4 worm cellular contexts compared by ENCODE assay signal in the genomic region with DNA sequence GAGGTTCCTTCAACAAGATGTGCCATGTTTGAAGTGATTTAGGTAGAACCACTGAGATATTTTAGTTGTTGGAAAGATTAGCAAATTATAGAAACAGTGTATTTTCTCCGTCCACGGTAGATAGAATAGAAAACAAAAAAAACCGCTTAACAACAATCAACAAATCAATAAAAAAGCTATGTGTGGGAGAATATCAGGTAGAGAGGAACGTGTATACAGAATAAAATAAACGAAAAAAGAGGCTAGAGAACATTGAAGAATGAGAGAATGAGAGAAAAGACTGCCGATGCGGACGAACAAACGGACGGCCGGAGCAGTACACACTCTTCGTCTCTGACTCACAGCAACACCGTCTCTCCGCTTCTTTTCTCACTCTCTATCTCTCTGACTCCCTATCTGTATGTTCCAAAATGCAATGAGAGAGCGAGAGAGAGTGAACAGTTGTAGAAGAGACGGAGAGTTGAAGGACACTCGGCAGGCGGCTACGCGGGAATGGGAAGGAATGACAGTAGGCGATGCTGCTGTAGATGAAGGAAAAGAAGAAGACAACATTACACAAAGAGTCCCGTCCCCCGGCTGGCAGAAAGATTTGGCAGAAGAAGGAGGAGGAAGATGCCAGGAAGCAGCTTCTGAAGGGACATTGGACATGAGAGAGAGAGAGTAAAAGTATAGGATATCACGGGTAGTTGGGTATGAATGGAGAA.
TF ChIP-seq lines count a peak whose summit lies in the region.

TSS of gene unc-112 (minus strand) at position 51 of the 704 bp plus-strand sequence.

TF ChIP-seq in whole organism, L2 larva, 48 proteins besides CTCF, POLR2A, EP300 and RAD21 (continued from another document):
- TF ChIP-seq fos-1 (tag; optimal IDR thresholded peaks at IDR 0.05; lab: Kevin White, UChicago) (peak; percentile 99), egl-27 (tag; optimal IDR thresholded peaks at IDR 0.05; lab: Kevin White, UChicago) (peak; percentile 17), zag-1 (tag; optimal IDR thresholded peaks at IDR 0.05; lab: Kevin White, UChicago) (peak; percentile 52), F13H6.1 (tag; optimal IDR thresholded peaks at IDR 0.05; lab: Kevin White, UChicago) (peak; percentile 92), nhr-25 (tag; optimal IDR thresholded peaks at IDR 0.05; lab: Kevin White, UChicago) (peak; percentile 71)
TF ChIP-seq in whole organism, L2 larva: peak in this region for 20.

TF ChIP-seq in whole organism, L4 larva, 104 proteins besides CTCF, POLR2A, EP300 and RAD21 (continued from another document and continues in another):
- TF ChIP-seq madf-5 (GFP tag; IDR thresholded peaks at IDR 0.05; lab: Robert Waterston, UW) = 0 out of 4 replicates have a peak, but pooled peaks of 1 of the 2 experiments have one; percentile 9
- TF ChIP-seq php-3 (GFP tag; IDR thresholded peaks at IDR 0.05; lab: Robert Waterston, UW) = no peak
- peak; percentile 64 for TF ChIP-seq lin-38 (GFP tag; IDR thresholded peaks at IDR 0.05; lab: Robert Waterston, UW)
- no peak for TF ChIP-seq vab-7 (GFP tag; IDR thresholded peaks at IDR 0.05; lab: Robert Waterston, UW)
- no peak for TF ChIP-seq spr-3 (GFP tag; optimal IDR thresholded peaks at IDR 0.05; lab: Kevin White, UChicago)
- peak; percentile 45 for TF ChIP-seq set-16 (GFP tag; IDR thresholded peaks at IDR 0.05; lab: Robert Waterston, UW)
- no peak for TF ChIP-seq ztf-11 (tag; optimal IDR thresholded peaks at IDR 0.05; lab: Kevin White, UChicago)
- TF ChIP-seq dpl-1 (GFP tag; optimal IDR thresholded peaks at IDR 0.05; lab: Kevin White, UChicago) = peak; percentile 51
- TF ChIP-seq nhr-25 (tag; optimal IDR thresholded peaks at IDR 0.05; lab: Kevin White, UChicago; ENCODE audit: borderline replicate concordance, insufficient read depth) = no peak
- TF ChIP-seq nhr-237 (tag; optimal IDR thresholded peaks at IDR 0.05; lab: Kevin White, UChicago) = no peak
- no peak for TF ChIP-seq mdt-29 (GFP tag; IDR thresholded peaks at IDR 0.05; lab: Robert Waterston, UW)
- no peak for TF ChIP-seq ceh-32 (tag; optimal IDR thresholded peaks at IDR 0.05; lab: Kevin White, UChicago; ENCODE audit: poor library complexity)
- TF ChIP-seq hif-1 (tag; optimal IDR thresholded peaks at IDR 0.05; lab: Kevin White, UChicago) = peak in 1 of 2 experiments; percentile 68
- no peak for TF ChIP-seq nhr-10 (tag; optimal IDR thresholded peaks at IDR 0.05; lab: Kevin White, UChicago)
- no peak for TF ChIP-seq madf-9 (GFP tag; conservative IDR thresholded peaks at IDR 0.05; lab: Robert Waterston, UW)
- no peak for TF ChIP-seq lin-39 (tag; optimal IDR thresholded peaks at IDR 0.05; lab: Kevin White, UChicago)
- peak; percentile 14 for TF ChIP-seq gei-8 (GFP tag; optimal IDR thresholded peaks at IDR 0.05; lab: Kevin White, UChicago)
- peak; percentile 54 for TF ChIP-seq nhr-77 (tag; optimal IDR thresholded peaks at IDR 0.05; lab: Kevin White, UChicago)
- 0 out of 2 replicates have a peak, but pooled peaks have one; percentile 19 for TF ChIP-seq arid-1 (GFP tag; conservative IDR thresholded peaks at IDR 0.05; lab: Robert Waterston, UW)
- TF ChIP-seq aly-2 (tag; optimal IDR thresholded peaks at IDR 0.05; lab: Kevin White, UChicago) = no peak
- TF ChIP-seq pha-4 (GFP tag; IDR thresholded peaks at IDR 0.05; lab: Robert Waterston, UW) = no peak
- no peak for TF ChIP-seq pha-4 (tag; optimal IDR thresholded peaks at IDR 0.05; lab: Kevin White, UChicago)
- TF ChIP-seq D1046.2 (GFP tag; IDR thresholded peaks at IDR 0.05; lab: Robert Waterston, UW) = no peak
- TF ChIP-seq T26A8.4 (GFP tag; IDR thresholded peaks at IDR 0.05; lab: Robert Waterston, UW) = peak; percentile 24; the same call in 1 of the 2 replicates
- no peak for TF ChIP-seq zag-1 (tag; optimal IDR thresholded peaks at IDR 0.05; lab: Kevin White, UChicago)
- TF ChIP-seq ctbp-1 (GFP tag; IDR thresholded peaks at IDR 0.05; lab: Robert Waterston, UW) = peak; percentile 60
- peak; percentile 84 for TF ChIP-seq pqm-1 (tag; optimal IDR thresholded peaks at IDR 0.05; lab: Kevin White, UChicago)
- TF ChIP-seq cey-2 (tag; optimal IDR thresholded peaks at IDR 0.05; lab: Kevin White, UChicago; ENCODE audit: borderline replicate concordance, insufficient read depth) = peak; percentile 24
- peak; percentile 84 for TF ChIP-seq dve-1 (tag; optimal IDR thresholded peaks at IDR 0.05; lab: Kevin White, UChicago; ENCODE audit: insufficient read depth)
- TF ChIP-seq nhr-41 (GFP tag; IDR thresholded peaks at IDR 0.05; lab: Robert Waterston, UW) = no peak
- TF ChIP-seq aha-1 (tag; lab: Kevin White, UChicago) = peak; percentile 98
- TF ChIP-seq R02D3.7 (tag; optimal IDR thresholded peaks at IDR 0.05; lab: Kevin White, UChicago) = no peak
- no peak for TF ChIP-seq ama-1 (optimal IDR thresholded peaks at IDR 0.05; lab: Kevin White, UChicago)
- peak in 1 of 2 experiments; percentile 77 for TF ChIP-seq mdl-1 (tag; optimal IDR thresholded peaks at IDR 0.05; lab: Kevin White, UChicago)
- peak; percentile 94 for TF ChIP-seq hlh-11 (tag; optimal IDR thresholded peaks at IDR 0.05; lab: Kevin White, UChicago)
- TF ChIP-seq nhr-102 (tag; optimal IDR thresholded peaks at IDR 0.05; lab: Kevin White, UChicago) = no peak
- peak; percentile 43 for TF ChIP-seq duxl-1 (tag; optimal IDR thresholded peaks at IDR 0.05; lab: Kevin White, UChicago; ENCODE audit: poor library complexity)
- no peak for TF ChIP-seq ceh-20 (GFP tag; IDR thresholded peaks at IDR 0.05; lab: Robert Waterston, UW)

TF ChIP-seq in whole organism, late embryonic, 69 proteins besides CTCF, POLR2A, EP300 and RAD21 (continued from another document and continues in another):
- TF ChIP-seq che-1 (tag; optimal IDR thresholded peaks at IDR 0.05; lab: Kevin White, UChicago) (peak; percentile 32), ceh-31 (tag; optimal IDR thresholded peaks at IDR 0.05; lab: Kevin White, UChicago) (peak; percentile 91), ceh-14 (tag; optimal IDR thresholded peaks at IDR 0.05; lab: Kevin White, UChicago) (peak; percentile 51), ref-2 (tag; optimal IDR thresholded peaks at IDR 0.05; lab: Kevin White, UChicago) (peak; percentile 89), T23F11.4 (GFP tag; optimal IDR thresholded peaks at IDR 0.05; lab: Kevin White, UChicago) (no peak), hlh-30 (tag; optimal IDR thresholded peaks at IDR 0.05; lab: Kevin White, UChicago; ENCODE audit: insufficient read depth) (peak; percentile 61), hlh-8 (tag; optimal IDR thresholded peaks at IDR 0.05; lab: Kevin White, UChicago) (peak; percentile 29), hlh-15 (tag; optimal IDR thresholded peaks at IDR 0.05; lab: Kevin White, UChicago) (no peak), eyg-1 (tag; optimal IDR thresholded peaks at IDR 0.05; lab: Kevin White, UChicago) (peak; percentile 24), ztf-16 (tag; optimal IDR thresholded peaks at IDR 0.05; lab: Kevin White, UChicago) (peak; percentile 17), K02D7.2 (tag; optimal IDR thresholded peaks at IDR 0.05; lab: Kevin White, UChicago) (no peak), F13H6.1 (tag; optimal IDR thresholded peaks at IDR 0.05; lab: Kevin White, UChicago) (peak; percentile 79), madf-2 (tag; optimal IDR thresholded peaks at IDR 0.05; lab: Kevin White, UChicago) (no peak), elt-4 (tag; optimal IDR thresholded peaks at IDR 0.05; lab: Kevin White, UChicago) (no peak), ceh-24 (tag; optimal IDR thresholded peaks at IDR 0.05; lab: Kevin White, UChicago) (no peak), ttx-3 (tag; optimal IDR thresholded peaks at IDR 0.05; lab: Kevin White, UChicago) (no peak), dmd-4 (tag; optimal IDR thresholded peaks at IDR 0.05; lab: Kevin White, UChicago; ENCODE audit: borderline replicate concordance) (peak; percentile 32), fkh-10 (GFP tag; optimal IDR thresholded peaks at IDR 0.05; lab: Kevin White, UChicago) (no peak), nhr-11 (tag; optimal IDR thresholded peaks at IDR 0.05; lab: Kevin White, UChicago) (no peak), ceh-34 (tag; optimal IDR thresholded peaks at IDR 0.05; lab: Kevin White, UChicago) (peak; percentile 93), lin-11 (tag; optimal IDR thresholded peaks at IDR 0.05; lab: Kevin White, UChicago) (no peak), ceh-6 (GFP tag; optimal IDR thresholded peaks at IDR 0.05; lab: Kevin White, UChicago) (peak; percentile 20), fkh-6 (tag; optimal IDR thresholded peaks at IDR 0.05; lab: Kevin White, UChicago) (peak; percentile 58), Y22D7AL.16 (tag; optimal IDR thresholded peaks at IDR 0.05; lab: Kevin White, UChicago) (no peak), ceh-9 (tag; optimal IDR thresholded peaks at IDR 0.05; lab: Kevin White, UChicago) (no peak), tbx-2 (tag; optimal IDR thresholded peaks at IDR 0.05; lab: Kevin White, UChicago) (peak; percentile 93), unc-86 (tag; optimal IDR thresholded peaks at IDR 0.05; lab: Kevin White, UChicago) (peak; percentile 9), mec-3 (tag; optimal IDR thresholded peaks at IDR 0.05; lab: Kevin White, UChicago; ENCODE audit: borderline replicate concordance) (no peak), fax-1 (tag; optimal IDR thresholded peaks at IDR 0.05; lab: Kevin White, UChicago) (peak; percentile 30), gmeb-2 (tag; optimal IDR thresholded peaks at IDR 0.05; lab: Kevin White, UChicago) (no peak), ama-1 (optimal IDR thresholded peaks at IDR 0.05; lab: Kevin White, UChicago) (no peak), npax-4 (tag; optimal IDR thresholded peaks at IDR 0.05; lab: Kevin White, UChicago) (no peak), pros-1 (tag; optimal IDR thresholded peaks at IDR 0.05; lab: Kevin White, UChicago) (peak; percentile 32), pag-3 (tag; optimal IDR thresholded peaks at IDR 0.05; lab: Kevin White, UChicago; ENCODE audit: borderline replicate concordance) (no peak), pha-4 (tag; optimal IDR thresholded peaks at IDR 0.05; lab: Kevin White, UChicago) (no peak), ahr-1 (tag; optimal IDR thresholded peaks at IDR 0.05; lab: Kevin White, UChicago) (no peak), ceh-19 (GFP tag; optimal IDR thresholded peaks at IDR 0.05; lab: Kevin White, UChicago) (peak; percentile 67), odd-2 (tag; optimal IDR thresholded peaks at IDR 0.05; lab: Kevin White, UChicago) (no peak), C08G9.2 (tag; optimal IDR thresholded peaks at IDR 0.05; lab: Kevin White, UChicago) (peak; percentile 74), ceh-18 (tag; optimal IDR thresholded peaks at IDR 0.05; lab: Kevin White, UChicago) (peak; percentile 95), lim-6 (tag; optimal IDR thresholded peaks at IDR 0.05; lab: Kevin White, UChicago) (no peak), elt-2 (tag; optimal IDR thresholded peaks at IDR 0.05; lab: Kevin White, UChicago) (no peak)

TF ChIP-seq in whole organism, mixed stage, embryonic, 35 proteins besides CTCF, POLR2A, EP300 and RAD21 (continued from another document):
- TF ChIP-seq nhr-76 (tag; optimal IDR thresholded peaks at IDR 0.05; lab: Kevin White, UChicago) (no peak), nhr-12 (tag; optimal IDR thresholded peaks at IDR 0.05; lab: Kevin White, UChicago) (no peak), ztf-11 (tag; optimal IDR thresholded peaks at IDR 0.05; lab: Kevin White, UChicago) (peak; percentile 78), ceh-43 (GFP tag; optimal IDR thresholded peaks at IDR 0.05; lab: Kevin White, UChicago) (no peak), flh-1 (GFP tag; optimal IDR thresholded peaks at IDR 0.05; lab: Kevin White, UChicago) (no peak), hlh-1 (tag; optimal IDR thresholded peaks at IDR 0.05; lab: Kevin White, UChicago) (peak; percentile 98), nhr-237 (tag; optimal IDR thresholded peaks at IDR 0.05; lab: Kevin White, UChicago) (peak; percentile 31), ham-2 (GFP tag; optimal IDR thresholded peaks at IDR 0.05; lab: Kevin White, UChicago) (peak; percentile 86)
